Fruit fly (Drosophila melanogaster): ENCODE data around the gene SA2.

DNA sequence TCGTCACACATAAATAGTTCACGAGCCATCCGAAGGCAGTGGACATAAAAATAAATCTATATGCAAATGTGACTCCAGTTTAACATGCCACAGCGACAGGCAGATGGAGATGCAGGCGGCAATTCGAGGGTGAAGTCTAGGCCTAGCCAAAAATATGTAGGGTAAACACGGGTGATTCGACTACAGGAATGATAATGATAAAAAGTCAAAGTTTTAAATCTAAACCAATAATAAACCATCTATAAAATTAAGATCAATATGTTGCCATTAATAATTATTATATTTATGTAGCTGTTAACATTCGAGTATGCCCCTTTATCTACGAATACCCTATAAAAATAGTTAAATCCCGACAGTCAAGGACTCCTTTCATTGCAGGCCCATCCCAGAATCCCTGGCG, 16.7 kb downstream of the SA2 start:
- no peak for TF ChIP-seq CG8478 (optimal IDR thresholded peaks at IDR 0.05)
- no peak for TF ChIP-seq CTCF (optimal IDR thresholded peaks at IDR 0.05)

Data from S2 (cell line).